Fruit fly (Drosophila melanogaster): ENCODE measurements around the gene lobo.

DNA sequence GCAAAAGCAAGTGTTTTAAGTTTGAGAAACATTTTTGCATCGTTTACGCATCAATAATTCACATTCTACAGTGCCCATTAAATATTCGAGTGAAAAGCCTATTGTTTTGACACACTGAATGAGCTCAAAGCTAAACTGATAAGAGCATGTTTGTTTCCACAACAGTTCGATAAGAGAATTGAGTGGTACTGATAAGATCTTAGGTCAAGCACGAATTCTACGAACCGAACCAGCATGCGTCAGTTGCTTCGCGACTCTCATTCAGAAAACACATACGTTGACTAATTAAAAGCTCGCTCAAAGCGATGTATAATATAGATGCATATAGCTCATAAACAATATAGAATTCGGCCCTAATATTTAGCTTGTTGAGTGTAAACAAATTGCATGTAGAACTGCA lies 15.6 kb upstream of the lobo start:
- no peak for TF ChIP-seq CG11762 (GFP tag; optimal IDR thresholded peaks at IDR 0.05; ENCODE audit: insufficient read depth)
- no peak for TF ChIP-seq acj6 (GFP tag; optimal IDR thresholded peaks at IDR 0.05)
